Fruit fly (Drosophila melanogaster): ENCODE data around the gene AdoR.
A peak's percentile ranks its signal among the peaks of the same experiment; 100 is the strongest.

The AdoR gene

DNA sequence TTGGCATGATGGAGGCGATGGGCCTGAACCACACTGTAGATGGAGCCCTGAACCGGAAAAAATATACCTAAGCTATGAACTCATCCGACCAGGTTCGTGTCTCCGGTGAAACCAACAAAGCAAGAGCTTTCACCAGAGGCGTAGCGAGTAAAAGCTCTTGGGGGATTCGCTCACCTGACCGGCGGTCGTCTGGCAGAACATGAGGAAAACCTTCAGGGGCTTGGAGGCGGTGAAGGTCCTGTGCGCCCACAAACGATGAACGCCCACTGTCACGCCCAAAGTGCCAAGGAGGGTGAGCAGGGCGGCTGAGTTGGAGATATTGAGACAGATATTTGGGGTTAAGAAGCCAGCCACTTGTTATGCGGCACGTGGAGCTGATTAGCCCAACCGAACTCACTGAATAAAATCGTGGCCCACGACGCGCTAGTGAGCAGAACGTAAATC lies 46.2 kb upstream of the AdoR start (continued):
- no peak for TF ChIP-seq sqz (GFP tag; optimal IDR thresholded peaks at IDR 0.05)
- no peak for TF ChIP-seq CG14860 (GFP tag; IDR thresholded peaks at IDR 0.05; ENCODE audit: partially characterized antibody)
- TF ChIP-seq NfI (GFP tag; optimal IDR thresholded peaks at IDR 0.05): peak; percentile 16
- TF ChIP-seq otp (GFP tag; IDR thresholded peaks at IDR 0.05): no peak
- TF ChIP-seq salm (tag; optimal IDR thresholded peaks at IDR 0.05): no peak
- no peak for TF ChIP-seq CG12299 (tag; optimal IDR thresholded peaks at IDR 0.05)
- TF ChIP-seq Nf-YB (GFP tag; optimal IDR thresholded peaks at IDR 0.05): no peak
- TF ChIP-seq slou (GFP tag; optimal IDR thresholded peaks at IDR 0.05): no peak
- TF ChIP-seq Rfx (GFP tag; IDR thresholded peaks at IDR 0.05): peak; percentile 88
- TF ChIP-seq Drgx (GFP tag; IDR thresholded peaks at IDR 0.05): peak; percentile 35; the same call in 1 of the 2 replicates
- peak; percentile 54; the same call in 1 of the 2 replicates for TF ChIP-seq CG13287 (GFP tag; IDR thresholded peaks at IDR 0.05; ENCODE audit: partially characterized antibody)
- TF ChIP-seq Usf (GFP tag; optimal IDR thresholded peaks at IDR 0.05): peak; percentile 8
- TF ChIP-seq CG1233 (GFP tag; optimal IDR thresholded peaks at IDR 0.05): no peak
- TF ChIP-seq Hr78 (GFP tag; optimal IDR thresholded peaks at IDR 0.05): peak in 1 of 2 experiments; percentile 4
- TF ChIP-seq CG17829 (tag; optimal IDR thresholded peaks at IDR 0.05): peak; percentile 10
- TF ChIP-seq Adf1 (GFP tag; IDR thresholded peaks at IDR 0.05): peak; percentile 47
- TF ChIP-seq ci (GFP tag; IDR thresholded peaks at IDR 0.05): peak; percentile 55; the same call in 1 of the 3 replicates
- no peak for TF ChIP-seq CG18011 (GFP tag; optimal IDR thresholded peaks at IDR 0.05)
- no peak for TF ChIP-seq CG15479 (GFP tag; optimal IDR thresholded peaks at IDR 0.05)
- no peak for TF ChIP-seq pros (GFP tag; optimal IDR thresholded peaks at IDR 0.05)
- no peak for TF ChIP-seq CG13624 (GFP tag; optimal IDR thresholded peaks at IDR 0.05)
- peak; percentile 69 for TF ChIP-seq al (GFP tag; IDR thresholded peaks at IDR 0.05)
- TF ChIP-seq Nf-YC (tag; optimal IDR thresholded peaks at IDR 0.05): peak; percentile 53
- peak; percentile 42 for TF ChIP-seq B-H2 (GFP tag; optimal IDR thresholded peaks at IDR 0.05)
- TF ChIP-seq CG30020 (tag; optimal IDR thresholded peaks at IDR 0.05): no peak
- TF ChIP-seq ham (GFP tag; IDR thresholded peaks at IDR 0.05): no peak
- TF ChIP-seq gem (tag; optimal IDR thresholded peaks at IDR 0.05): peak; percentile 38
- peak; percentile 51 for TF ChIP-seq sug (tag; optimal IDR thresholded peaks at IDR 0.05)
- no peak for TF ChIP-seq CkIIα-i1 (GFP tag; IDR thresholded peaks at IDR 0.05)
- no peak for TF ChIP-seq pan (optimal IDR thresholded peaks at IDR 0.05)
- TF ChIP-seq pan (GFP tag; optimal IDR thresholded peaks at IDR 0.05 in 1 of 2, IDR thresholded peaks at IDR 0.05 in 1 of 2): peak in 1 of 2 experiments; percentile 55
- no peak for TF ChIP-seq Kr (GFP tag; optimal IDR thresholded peaks at IDR 0.05)
- no peak for TF ChIP-seq crp (GFP tag; optimal IDR thresholded peaks at IDR 0.05)
- no peak for TF ChIP-seq CG16815 (GFP tag; optimal IDR thresholded peaks at IDR 0.05)
- no peak for TF ChIP-seq en (GFP tag; optimal IDR thresholded peaks at IDR 0.05)
- peak; percentile 41 for TF ChIP-seq ind (GFP tag; optimal IDR thresholded peaks at IDR 0.05)
- TF ChIP-seq sima (GFP tag; optimal IDR thresholded peaks at IDR 0.05): no peak
- TF ChIP-seq tna (GFP tag; IDR thresholded peaks at IDR 0.05; ENCODE audit: partially characterized antibody): 0 out of 2 replicates have a peak, but pooled peaks have one; percentile 25
- TF ChIP-seq CG7745 (tag; optimal IDR thresholded peaks at IDR 0.05): no peak
- TF ChIP-seq CG6654 (GFP tag; optimal IDR thresholded peaks at IDR 0.05): no peak
- peak; percentile 65 for TF ChIP-seq CG12769 (tag; optimal IDR thresholded peaks at IDR 0.05)
- TF ChIP-seq Dp (GFP tag; optimal IDR thresholded peaks at IDR 0.05): peak; percentile 3
- no peak for TF ChIP-seq pb (GFP tag; optimal IDR thresholded peaks at IDR 0.05)
- TF ChIP-seq HLH54F (GFP tag; optimal IDR thresholded peaks at IDR 0.05): peak; percentile 60
- TF ChIP-seq sob (GFP tag; IDR thresholded peaks at IDR 0.05): peak; percentile 68
- no peak for TF ChIP-seq CG4328 (GFP tag; optimal IDR thresholded peaks at IDR 0.05)
- peak; percentile 23 for TF ChIP-seq CG18764 (GFP tag; optimal IDR thresholded peaks at IDR 0.05)
- TF ChIP-seq lov (optimal IDR thresholded peaks at IDR 0.05): no peak
- peak; percentile 47; the same call in 1 of the 3 replicates for TF ChIP-seq lov (GFP tag; IDR thresholded peaks at IDR 0.05)
- TF ChIP-seq fd96Cb (tag; optimal IDR thresholded peaks at IDR 0.05): no peak

All from whole organism, embryonic.